Fruit fly (Drosophila melanogaster): ENCODE measurements around the gene Crz.

- TF ChIP-seq Vsx2 (GFP tag; optimal IDR thresholded peaks at IDR 0.05; ENCODE audit: partially characterized antibody), result peak; percentile 91
- no peak for TF ChIP-seq CG32264 (GFP tag; optimal IDR thresholded peaks at IDR 0.05)
- no peak for TF ChIP-seq tai (GFP tag; optimal IDR thresholded peaks at IDR 0.05)
- TF ChIP-seq fru (GFP tag; optimal IDR thresholded peaks at IDR 0.05), result no peak
Observed at dm6 chr3R:14286320-14287190, 28.1 kb upstream of the Crz start, which contains the start of gene trx.

All from whole organism, wandering third instar larva.